Fruit fly (Drosophila melanogaster) whole organism, embryonic: ENCODE measurements around the gene CG5290.

Experiments
- Asciz ChIP-seq: fragments of 200-800 bp; sonication (Bioruptor generic); optimal IDR thresholded peaks from 2 replicates; lab custom pipeline; 2017; ENCODE audit warnings: missing biosample characterization, mild to moderate bottlenecking, missing genetic modification characterization, missing genetic modification reagents
- Atf6 ChIP-seq: fragments of 200-800 bp; sonication (Bioruptor generic); IDR thresholded peaks from 2 replicates; pipeline ENCODE4 v1.3.6; 2022; ENCODE audit warnings: missing biosample characterization, missing genetic modification characterization
- Bgb ChIP-seq: fragments of 200-800 bp; sonication (Bioruptor generic); IDR thresholded peaks from 2 replicates; pipeline ENCODE4 v1.3.6; 2022; ENCODE audit warnings: missing biosample characterization, missing genetic modification characterization; ENCODE audit not compliant: partially characterized antibody
- Blimp-1 ChIP-seq: fragments of 200-800 bp; sonication (Bioruptor generic); optimal IDR thresholded peaks from 3 replicates; lab custom pipeline; 2018; ENCODE audit warnings: missing biosample characterization, missing genetic modification characterization, mild to moderate bottlenecking, moderate library complexity, missing genetic modification reagents
- CG10209 ChIP-seq: fragments of 200-800 bp; sonication (Bioruptor generic); optimal IDR thresholded peaks from 3 replicates; lab custom pipeline; 2017; ENCODE audit warnings: missing biosample characterization, mild to moderate bottlenecking, missing genetic modification characterization, missing genetic modification reagents
- CG11085 ChIP-seq: fragments of 200-800 bp; sonication (Bioruptor generic); IDR thresholded peaks from 2 replicates; pipeline ENCODE4 v1.3.6; 2022; ENCODE audit warnings: missing biosample characterization, missing genetic modification characterization
- CG13287 ChIP-seq: fragments of 200-800 bp; sonication (Bioruptor generic); IDR thresholded peaks from 2 replicates; pipeline ENCODE4 v1.3.6; 2022; ENCODE audit warnings: missing biosample characterization, missing genetic modification characterization; ENCODE audit not compliant: partially characterized antibody
- CG15011 ChIP-seq: fragments of 200-800 bp; sonication (Bioruptor generic); optimal IDR thresholded peaks from 3 replicates; lab custom pipeline; 2018; ENCODE audit warnings: missing biosample characterization, mild to moderate bottlenecking, missing genetic modification characterization
- CG17359 ChIP-seq: fragments of 200-800 bp; sonication (Bioruptor generic); optimal IDR thresholded peaks from 3 replicates; lab custom pipeline; 2018; ENCODE audit warnings: missing biosample characterization, mild to moderate bottlenecking, missing genetic modification characterization, moderate library complexity
- CG17829 ChIP-seq: fragments of 200-800 bp; optimal IDR thresholded peaks from 2 replicates; lab custom pipeline; 2019; ENCODE audit warnings: missing biosample characterization, mild to moderate bottlenecking, missing genetic modification characterization, moderate library complexity
- CG18619 ChIP-seq: fragments of 200-800 bp; sonication (Bioruptor generic); optimal IDR thresholded peaks from 3 replicates; lab custom pipeline; 2017; ENCODE audit warnings: missing biosample characterization, mild to moderate bottlenecking, missing genetic modification characterization
- CG2120 ChIP-seq: fragments of 200-800 bp; sonication (Bioruptor generic); optimal IDR thresholded peaks from 3 replicates; lab custom pipeline; 2016; ENCODE audit warnings: missing biosample characterization, missing genetic modification characterization
- CG3163 ChIP-seq: fragments of 200-800 bp; sonication (Bioruptor generic); optimal IDR thresholded peaks from 3 replicates; lab custom pipeline; 2016; ENCODE audit warnings: missing biosample characterization, missing genetic modification characterization
- CG34224 ChIP-seq: fragments of 200-800 bp; sonication (Bioruptor generic); IDR thresholded peaks from 3 replicates; pipeline ENCODE4 v1.3.6; 2022; ENCODE audit warnings: missing biosample characterization, missing genetic modification characterization; ENCODE audit not compliant: partially characterized antibody
- CG3838 ChIP-seq: fragments of 200-800 bp; sonication (Bioruptor generic); optimal IDR thresholded peaks from 3 replicates; lab custom pipeline; 2016; ENCODE audit warnings: missing biosample characterization, missing genetic modification characterization
- CG43689 ChIP-seq: fragments of 200-800 bp; sonication (Bioruptor generic); IDR thresholded peaks from 2 replicates; pipeline ENCODE4 v1.3.6; 2022; ENCODE audit warnings: missing biosample characterization, missing genetic modification characterization
- CHES-1-like ChIP-seq: fragments of 200-800 bp; sonication (Bioruptor generic); optimal IDR thresholded peaks from 2 replicates; lab custom pipeline; 2016; ENCODE audit warnings: missing biosample characterization, missing genetic modification characterization
- Eip74EF ChIP-seq, 2 experiments: fragments of 200-800 bp in 1 of 2; fragments of >200 bp in 1 of 2; sonication (Bioruptor generic) in 1 of 2; optimal IDR thresholded peaks; 2 replicates each; lab custom pipeline; 2017 to 2019; ENCODE audit warnings: missing biosample characterization in 2 of 2, missing genetic modification characterization in 2 of 2, mild to moderate bottlenecking in 1 of 2, moderate library complexity in 1 of 2
- Ets65A ChIP-seq: fragments of 200-800 bp; sonication (Bioruptor generic); peaks from one replicate; lab custom pipeline; 2016; ENCODE audit warnings: missing biosample characterization, missing genetic modification characterization
- HLH4C ChIP-seq: fragments of 200-800 bp; sonication (Bioruptor generic); IDR thresholded peaks from 3 replicates; pipeline ENCODE4 v1.3.6; 2022; ENCODE audit warnings: missing biosample characterization, missing genetic modification characterization; ENCODE audit not compliant: partially characterized antibody
- Hand ChIP-seq: fragments of 200-800 bp; sonication (Bioruptor generic); optimal IDR thresholded peaks from 2 replicates; lab custom pipeline; 2017; ENCODE audit warnings: mild to moderate bottlenecking, missing biosample characterization, missing genetic modification reagents, missing genetic modification characterization
- HmgD ChIP-seq: fragments of 200-800 bp; sonication (Bioruptor generic); optimal IDR thresholded peaks from 3 replicates; lab custom pipeline; 2016; ENCODE audit warnings: missing biosample characterization, missing genetic modification characterization
- Med ChIP-seq: fragments of 200-800 bp; sonication (Bioruptor generic); peaks from one replicate; lab custom pipeline; 2016; ENCODE audit warnings: missing biosample characterization, missing genetic modification characterization, mild to moderate bottlenecking, inconsistent platforms, moderate library complexity
- Mrtf ChIP-seq: fragments of 200-800 bp; sonication (Bioruptor generic); IDR thresholded peaks from 3 replicates; pipeline ENCODE4 v1.3.6; 2022; ENCODE audit warnings: missing biosample characterization, missing genetic modification characterization
- NfI ChIP-seq: fragments of 200-800 bp; sonication (Bioruptor generic); optimal IDR thresholded peaks from 3 replicates; lab custom pipeline; 2018; ENCODE audit warnings: missing biosample characterization, mild to moderate bottlenecking, missing genetic modification characterization, moderate library complexity
- Rx ChIP-seq: fragments of 200-800 bp; sonication (Bioruptor generic); IDR thresholded peaks from 2 replicates; pipeline ENCODE4 v1.3.6; 2022; ENCODE audit warnings: missing biosample characterization, missing genetic modification characterization
- amos ChIP-seq: fragments of 200-800 bp; sonication (Bioruptor generic); IDR thresholded peaks from 2 replicates; pipeline ENCODE4 v1.3.6; 2022; ENCODE audit warnings: missing biosample characterization, missing genetic modification characterization; ENCODE audit not compliant: partially characterized antibody
- ara ChIP-seq: fragments of 200-800 bp; sonication (Bioruptor generic); IDR thresholded peaks from 2 replicates; pipeline ENCODE4 v1.3.6; 2022; ENCODE audit warnings: missing biosample characterization, missing genetic modification characterization
- chinmo ChIP-seq: fragments of 200-800 bp; sonication (Bioruptor generic); IDR thresholded peaks from 4 replicates; pipeline ENCODE4 v1.3.6; 2022; ENCODE audit warnings: missing biosample characterization, missing genetic modification characterization; ENCODE audit not compliant: partially characterized antibody
- cwo ChIP-seq: fragments of 200-800 bp; sonication (Bioruptor generic); optimal IDR thresholded peaks from 3 replicates; lab custom pipeline; 2017; ENCODE audit warnings: missing biosample characterization, missing genetic modification characterization, mild to moderate bottlenecking, moderate library complexity, missing genetic modification reagents
- dati ChIP-seq: fragments of 200-800 bp; sonication (Bioruptor generic); IDR thresholded peaks from 2 replicates; pipeline ENCODE4 v1.3.6; 2022; ENCODE audit warnings: missing biosample characterization, missing genetic modification characterization
- ewg ChIP-seq: fragments of 200-800 bp; sonication (Bioruptor generic); optimal IDR thresholded peaks from 3 replicates; lab custom pipeline; 2017; ENCODE audit warnings: mild to moderate bottlenecking, missing biosample characterization, missing genetic modification reagents, missing genetic modification characterization
- exex ChIP-seq: fragments of 200-800 bp; sonication (Bioruptor generic); optimal IDR thresholded peaks from 4 replicates; lab custom pipeline; 2018; ENCODE audit warnings: missing biosample characterization, mild to moderate bottlenecking, missing genetic modification characterization, moderate library complexity
- ftz-f1 ChIP-seq: fragments of 200-800 bp; sonication (Bioruptor generic); optimal IDR thresholded peaks from 2 replicates; lab custom pipeline; 2016; ENCODE audit warnings: missing biosample characterization, missing genetic modification characterization
- grau ChIP-seq: fragments of 200-800 bp; optimal IDR thresholded peaks from 3 replicates; lab custom pipeline; 2019; ENCODE audit warnings: missing biosample characterization, mild to moderate bottlenecking, missing genetic modification characterization, moderate library complexity
- jigr1 ChIP-seq: fragments of 200-800 bp; sonication (Bioruptor generic); IDR thresholded peaks from 3 replicates; pipeline ENCODE4 v1.3.6; 2022; ENCODE audit warnings: missing biosample characterization, missing genetic modification characterization
- kni ChIP-seq: fragments of 200-800 bp; sonication (Bioruptor generic); optimal IDR thresholded peaks from 3 replicates; lab custom pipeline; 2017; ENCODE audit warnings: mild to moderate bottlenecking, missing biosample characterization, missing genetic modification reagents, missing genetic modification characterization
- nau ChIP-seq: fragments of 200-800 bp; sonication (Bioruptor generic); optimal IDR thresholded peaks from 3 replicates; lab custom pipeline; 2017; ENCODE audit warnings: missing biosample characterization, mild to moderate bottlenecking, missing genetic modification characterization, missing genetic modification reagents
- pnt ChIP-seq: fragments of 200-800 bp; sonication (Bioruptor generic); optimal IDR thresholded peaks from 3 replicates; lab custom pipeline; 2016; ENCODE audit warnings: missing biosample characterization, missing genetic modification characterization
- so ChIP-seq: fragments of 200-800 bp; sonication (Bioruptor generic); IDR thresholded peaks from 3 replicates; pipeline ENCODE4 v1.3.6; 2022; ENCODE audit warnings: missing biosample characterization, missing genetic modification characterization
- sqz ChIP-seq: fragments of 200-800 bp; sonication (Bioruptor generic); optimal IDR thresholded peaks from 3 replicates; lab custom pipeline; 2018; ENCODE audit warnings: missing biosample characterization, mild to moderate bottlenecking, missing genetic modification characterization
- stc ChIP-seq: fragments of 200-800 bp; sonication (Bioruptor generic); IDR thresholded peaks from 2 replicates; pipeline ENCODE4 v1.3.6; 2022; ENCODE audit warnings: missing biosample characterization, missing genetic modification characterization
- toy ChIP-seq: fragments of 200-800 bp; sonication (Bioruptor generic); IDR thresholded peaks from 2 replicates; pipeline ENCODE4 v1.3.6; 2022; ENCODE audit warnings: missing biosample characterization, missing genetic modification characterization
- vnd ChIP-seq: fragments of 200-800 bp; sonication (Bioruptor generic); IDR thresholded peaks from 3 replicates; pipeline ENCODE4 v1.3.6; 2022; ENCODE audit warnings: missing biosample characterization, missing genetic modification characterization; ENCODE audit not compliant: partially characterized antibody

The CG5290 gene

dm6 chr3L:17961608-17962007, 49.2 kb upstream of the CG5290 start (continued):
- TF ChIP-seq CG13287 (GFP tag; lab: Robert Waterston, UW) (peak; percentile 15; the same call in 1 of the 2 replicates), NfI (GFP tag; lab: Kevin White, UChicago) (peak; percentile 26), amos (GFP tag; lab: Robert Waterston, UW) (peak; percentile 47; the same call in 1 of the 2 replicates), vnd (GFP tag; lab: Robert Waterston, UW) (0 out of 3 replicates have a peak, but pooled peaks have one; percentile 11), CG2120 (GFP tag; lab: Kevin White, UChicago) (peak; percentile 3), CG43689 (GFP tag; lab: Robert Waterston, UW) (no peak), Bgb (GFP tag; lab: Robert Waterston, UW) (peak; percentile 68), CG3163 (GFP tag; lab: Kevin White, UChicago) (peak; percentile 83), grau (tag; lab: Kevin White, UChicago) (peak; percentile 6), pnt (no peak), HmgD (GFP tag; lab: Kevin White, UChicago) (no peak), CG34224 (GFP tag; lab: Robert Waterston, UW) (no peak), jigr1 (no peak), Asciz (GFP tag; lab: Kevin White, UChicago) (no peak), nau (GFP tag; lab: Kevin White, UChicago) (no peak), HLH4C (peak; percentile 32; the same call in 1 of the 3 replicates), so (peak; percentile 65; the same call in 2 of the 3 replicates), CG17359 (tag; lab: Kevin White, UChicago) (peak; percentile 14), exex (tag; lab: Kevin White, UChicago) (peak; percentile 44)

DNA sequence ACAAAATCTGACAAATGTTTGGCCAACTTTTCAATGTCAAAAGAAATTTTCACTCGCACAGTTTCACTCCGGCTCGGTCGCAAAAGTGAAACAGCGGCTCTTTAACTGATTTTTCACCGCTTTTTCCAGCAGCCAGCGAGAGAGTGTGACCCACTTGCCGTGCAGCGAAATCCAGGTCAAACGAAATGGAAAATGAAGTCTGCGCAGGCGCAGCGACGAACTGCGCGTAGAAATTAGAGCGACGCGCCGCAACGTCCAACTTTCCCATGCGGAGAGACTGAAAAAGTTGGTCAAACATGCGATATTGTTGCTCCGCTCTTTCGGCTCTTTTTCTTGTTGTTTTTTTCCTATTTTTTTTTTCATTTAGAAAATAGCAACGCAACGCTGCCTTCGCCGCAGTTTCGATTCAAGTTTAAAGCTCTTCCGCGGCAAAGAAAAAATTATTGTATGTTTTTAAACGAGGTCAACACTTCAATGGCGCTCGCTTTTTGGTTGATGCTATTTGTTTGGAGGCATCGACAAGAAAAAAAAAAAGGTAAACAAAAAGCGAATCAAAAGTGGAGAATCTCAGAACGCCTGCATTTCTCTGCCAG, 48.0 kb upstream of the CG5290 start:
- 0 out of 4 replicates have a peak, but pooled peaks have one; percentile 19 for TF ChIP-seq chinmo (GFP tag; lab: Robert Waterston, UW)
- TF ChIP-seq stc (GFP tag; lab: Robert Waterston, UW), result no peak
- peak; percentile 32 for TF ChIP-seq Med (GFP tag; lab: Kevin White, UChicago)
- peak; percentile 96 for TF ChIP-seq Blimp-1 (GFP tag; lab: Kevin White, UChicago)
- TF ChIP-seq ewg (GFP tag; lab: Kevin White, UChicago), result peak; percentile 1
- peak; percentile 48 for TF ChIP-seq Ets65A (GFP tag; lab: Kevin White, UChicago)
- TF ChIP-seq ara (GFP tag; lab: Robert Waterston, UW), result peak; percentile 26; the same call in 1 of the 2 replicates
- peak; percentile 21 for TF ChIP-seq ftz-f1 (GFP tag; lab: Kevin White, UChicago)
- peak; percentile 52 for TF ChIP-seq sqz (GFP tag; lab: Kevin White, UChicago)
- TF ChIP-seq kni, result peak; percentile 18
- TF ChIP-seq Atf6 (GFP tag; lab: Robert Waterston, UW), result no peak

- TF ChIP-seq Hand (no peak), CG18619 (GFP tag; lab: Kevin White, UChicago) (no peak), CG15011 (no peak), toy (no peak), Eip74EF (GFP tag; optimal IDR thresholded peaks at IDR 0.05; lab: Kevin White, UChicago) (peak in 1 of 2 experiments; percentile 65), cwo (GFP tag; lab: Kevin White, UChicago) (no peak), Mrtf (GFP tag; lab: Robert Waterston, UW) (no peak), CG17829 (tag; lab: Kevin White, UChicago) (no peak), CG3838 (GFP tag; lab: Kevin White, UChicago) (no peak), CG11085 (GFP tag; lab: Robert Waterston, UW) (no peak), Ets65A (GFP tag; lab: Kevin White, UChicago) (no peak), Rx (no peak), CHES-1-like (no peak), dati (no peak), CG10209 (GFP tag; lab: Kevin White, UChicago) (no peak), chinmo (GFP tag; lab: Robert Waterston, UW) (peak; percentile 60; the same call in 1 of the 4 replicates)
Observed at dm6 chr3L:17958977-17959279, 46.6 kb upstream of the CG5290 start.
